Fruit fly (Drosophila melanogaster) whole organism: ENCODE measurements around the gene CG14143.

Source experiments
- CG8478 ChIP-seq: fragments of >200 bp; optimal IDR thresholded peaks from 2 replicates; lab custom pipeline; 2018; ENCODE audit warnings: inconsistent platforms
- Dll ChIP-seq: fragments of >200 bp; optimal IDR thresholded peaks from 2 replicates; lab custom pipeline; 2017
- psq ChIP-seq: fragments of >200 bp; optimal IDR thresholded peaks from 2 replicates; lab custom pipeline; 2017
- usp ChIP-seq: fragments of >200 bp; optimal IDR thresholded peaks from 2 replicates; lab custom pipeline; 2017; ENCODE audit warnings: missing biosample characterization, missing genetic modification characterization, mixed read lengths

- TF ChIP-seq CG8478 (lab: Kevin White, UChicago) (no peak), psq (lab: Kevin White, UChicago) (no peak), Dll (lab: Kevin White, UChicago) (no peak), usp (GFP tag; lab: Kevin White, UChicago) (no peak)
Measured at dm6 chr3L:11092610-11092961, 42.2 kb upstream of the CG14143 start.
